Fruit fly (Drosophila melanogaster) whole organism, embryonic: ENCODE data around the gene CG17221.

Experiments
- Aef1 ChIP-seq: fragments of 200-800 bp; sonication (Bioruptor generic); IDR thresholded peaks from 3 replicates; pipeline ENCODE4 v1.3.6; 2022; ENCODE audit warnings: missing biosample characterization, missing genetic modification characterization
- Awh ChIP-seq: fragments of 200-800 bp; sonication (Bioruptor generic); IDR thresholded peaks from 2 replicates; pipeline ENCODE4, ENCODE4 v1.3.6; 2022; ENCODE audit warnings: missing biosample characterization, missing genetic modification characterization
- Blimp-1 ChIP-seq: fragments of 200-800 bp; sonication (Bioruptor generic); optimal IDR thresholded peaks from 3 replicates; lab custom pipeline; 2018; ENCODE audit warnings: missing biosample characterization, missing genetic modification characterization, mild to moderate bottlenecking, moderate library complexity, missing genetic modification reagents
- BtbVII ChIP-seq: fragments of 200-800 bp; sonication (Bioruptor generic); optimal IDR thresholded peaks from 3 replicates; lab custom pipeline; 2017; ENCODE audit warnings: missing biosample characterization, mild to moderate bottlenecking, missing genetic modification characterization
- CG10209 ChIP-seq: fragments of 200-800 bp; sonication (Bioruptor generic); optimal IDR thresholded peaks from 3 replicates; lab custom pipeline; 2017; ENCODE audit warnings: missing biosample characterization, mild to moderate bottlenecking, missing genetic modification characterization, missing genetic modification reagents
- CG11398 ChIP-seq: fragments of 200-800 bp; sonication (Bioruptor generic); optimal IDR thresholded peaks from 2 replicates; lab custom pipeline; 2016; ENCODE audit warnings: missing biosample characterization, missing genetic modification characterization
- CG11695 ChIP-seq: fragments of 200-800 bp; sonication (Bioruptor generic); IDR thresholded peaks from 3 replicates; pipeline ENCODE4 v1.3.6; 2022; ENCODE audit warnings: missing biosample characterization, missing genetic modification characterization
- CG12219 ChIP-seq: fragments of 200-800 bp; sonication (Bioruptor generic); optimal IDR thresholded peaks from 3 replicates; lab custom pipeline; 2018; ENCODE audit warnings: missing biosample characterization, mild to moderate bottlenecking, missing genetic modification characterization
- CG12391 ChIP-seq: fragments of 200-800 bp; sonication (Bioruptor generic); optimal IDR thresholded peaks from 3 replicates; lab custom pipeline; 2018; ENCODE audit warnings: missing biosample characterization, mild to moderate bottlenecking, missing genetic modification characterization, moderate library complexity
- CG15514 ChIP-seq: fragments of 200-800 bp; sonication (Bioruptor generic); optimal IDR thresholded peaks from 3 replicates; lab custom pipeline; 2017; ENCODE audit warnings: missing biosample characterization, missing genetic modification characterization, mild to moderate bottlenecking, moderate library complexity, missing genetic modification reagents
- CG17568 ChIP-seq: fragments of 200-800 bp; sonication (Bioruptor generic); optimal IDR thresholded peaks from 2 replicates; lab custom pipeline; 2018; ENCODE audit warnings: missing biosample characterization, mild to moderate bottlenecking, missing genetic modification characterization, moderate library complexity
- CG18262 ChIP-seq: fragments of 200-800 bp; optimal IDR thresholded peaks from 3 replicates; lab custom pipeline; 2019; ENCODE audit warnings: missing biosample characterization, mild to moderate bottlenecking, missing genetic modification characterization, moderate library complexity
- CG18476 ChIP-seq: fragments of 200-800 bp; sonication (Bioruptor generic); optimal IDR thresholded peaks from 2 replicates; lab custom pipeline; 2016; ENCODE audit warnings: missing biosample characterization, mild to moderate bottlenecking, missing genetic modification characterization
- CG2875 ChIP-seq: fragments of 200-800 bp; sonication (Bioruptor generic); optimal IDR thresholded peaks from 2 replicates; lab custom pipeline; 2017; ENCODE audit warnings: missing biosample characterization, mild to moderate bottlenecking, missing genetic modification characterization, missing genetic modification reagents
- CG30431 ChIP-seq: fragments of 200-800 bp; sonication (Bioruptor generic); optimal IDR thresholded peaks from 2 replicates; lab custom pipeline; 2017; ENCODE audit warnings: missing biosample characterization, missing genetic modification characterization
- CG31441 ChIP-seq: fragments of 200-800 bp; sonication (Bioruptor generic); IDR thresholded peaks from 2 replicates; pipeline ENCODE4 v1.3.6; 2022; ENCODE audit warnings: missing biosample characterization, missing genetic modification characterization
- CG32767 ChIP-seq: fragments of 200-800 bp; sonication (Bioruptor generic); IDR thresholded peaks from 2 replicates; pipeline ENCODE4 v1.3.6; 2022; ENCODE audit warnings: missing biosample characterization, missing genetic modification characterization
- CG6254 ChIP-seq: fragments of 200-800 bp; sonication (Bioruptor generic); optimal IDR thresholded peaks from 3 replicates; lab custom pipeline; 2017; ENCODE audit warnings: mild to moderate bottlenecking, missing biosample characterization, missing genetic modification reagents, missing genetic modification characterization
- CG8089 ChIP-seq: fragments of 200-800 bp; sonication (Bioruptor generic); optimal IDR thresholded peaks from 3 replicates; lab custom pipeline; 2016; ENCODE audit warnings: missing biosample characterization, missing genetic modification characterization
- CG8388 ChIP-seq: fragments of 200-800 bp; sonication (Bioruptor generic); optimal IDR thresholded peaks from 2 replicates; lab custom pipeline; 2019; ENCODE audit warnings: missing biosample characterization, mild to moderate bottlenecking, missing genetic modification characterization, moderate library complexity
- CoRest ChIP-seq: fragments of 200-800 bp; sonication (Bioruptor generic); optimal IDR thresholded peaks from 3 replicates; lab custom pipeline; 2018; ENCODE audit warnings: missing biosample characterization, mild to moderate bottlenecking, missing genetic modification characterization, moderate library complexity
- D ChIP-seq, 2 experiments: fragments of 200-800 bp in 1 of 2; fragments of >200 bp in 1 of 2; sonication (Bioruptor generic) in 1 of 2; optimal IDR thresholded peaks; 2 replicates in 1 of 2; 3 replicates in 1 of 2; lab custom pipeline; 2017; ENCODE audit warnings: mild to moderate bottlenecking in 1 of 2, missing biosample characterization in 1 of 2, missing genetic modification characterization in 1 of 2, missing genetic modification reagents in 1 of 2
- D19A ChIP-seq: fragments of 200-800 bp; optimal IDR thresholded peaks from 3 replicates; lab custom pipeline; 2019; ENCODE audit warnings: missing biosample characterization, mild to moderate bottlenecking, missing genetic modification characterization, moderate library complexity
- Dbx ChIP-seq: fragments of 200-800 bp; sonication (Bioruptor generic); IDR thresholded peaks from 3 replicates; pipeline ENCODE4 v1.3.6; 2022; ENCODE audit warnings: missing biosample characterization, missing genetic modification characterization
- Dek ChIP-seq: fragments of 200-800 bp; sonication (Bioruptor generic); optimal IDR thresholded peaks from 3 replicates; lab custom pipeline; 2019; ENCODE audit warnings: missing biosample characterization, mild to moderate bottlenecking, missing genetic modification characterization, moderate library complexity
- Eip74EF ChIP-seq, 2 experiments: fragments of 200-800 bp in 1 of 2; fragments of >200 bp in 1 of 2; sonication (Bioruptor generic) in 1 of 2; optimal IDR thresholded peaks; 2 replicates each; lab custom pipeline; 2017 to 2019; ENCODE audit warnings: missing biosample characterization in 2 of 2, missing genetic modification characterization in 2 of 2, mild to moderate bottlenecking in 1 of 2, moderate library complexity in 1 of 2
- H2.0 ChIP-seq: fragments of 200-800 bp; sonication (Bioruptor generic); IDR thresholded peaks from 2 replicates; pipeline ENCODE4 v1.3.6; 2022; ENCODE audit warnings: missing biosample characterization, missing genetic modification characterization
- HLH3B ChIP-seq: fragments of 200-800 bp; sonication (Bioruptor generic); IDR thresholded peaks from 2 replicates; pipeline ENCODE4 v1.3.6; 2022; ENCODE audit warnings: missing biosample characterization, missing genetic modification characterization
- MBD-R2 ChIP-seq: fragments of 200-800 bp; sonication (Bioruptor generic); IDR thresholded peaks from 2 replicates; pipeline ENCODE4 v1.3.6; 2022; ENCODE audit warnings: missing biosample characterization, missing genetic modification characterization
- Sox102F ChIP-seq: fragments of 200-800 bp; sonication (Bioruptor generic); optimal IDR thresholded peaks from 2 replicates; lab custom pipeline; 2018; ENCODE audit warnings: missing biosample characterization, mild to moderate bottlenecking, missing genetic modification characterization, moderate library complexity
- cas ChIP-seq: fragments of 200-800 bp; sonication (Bioruptor generic); IDR thresholded peaks from 2 replicates; pipeline ENCODE4 v1.3.6; 2022; ENCODE audit warnings: missing biosample characterization, missing genetic modification characterization
- da ChIP-seq: fragments of 200-800 bp; sonication (Bioruptor generic); optimal IDR thresholded peaks from 2 replicates; lab custom pipeline; 2016; ENCODE audit warnings: missing biosample characterization, missing genetic modification characterization
- dmrt11E ChIP-seq: fragments of 200-800 bp; sonication (Bioruptor generic); optimal IDR thresholded peaks from 3 replicates; lab custom pipeline; 2018; ENCODE audit warnings: missing biosample characterization, mild to moderate bottlenecking, missing genetic modification characterization, moderate library complexity
- emc ChIP-seq: fragments of 200-800 bp; sonication (Bioruptor generic); optimal IDR thresholded peaks from 2 replicates; lab custom pipeline; 2016; ENCODE audit warnings: missing biosample characterization, missing genetic modification characterization
- gsb-n ChIP-seq: fragments of 200-800 bp; sonication (Bioruptor generic); optimal IDR thresholded peaks from 3 replicates; lab custom pipeline; 2018; ENCODE audit warnings: missing biosample characterization, mild to moderate bottlenecking, missing genetic modification characterization
- jing ChIP-seq: fragments of 200-800 bp; sonication (Bioruptor generic); optimal IDR thresholded peaks from 2 replicates; lab custom pipeline; 2018; ENCODE audit warnings: missing biosample characterization, mild to moderate bottlenecking, missing genetic modification characterization
- lmd ChIP-seq: fragments of 200-800 bp; sonication (Bioruptor generic); IDR thresholded peaks from 2 replicates; pipeline ENCODE4 v1.3.6; 2022; ENCODE audit warnings: missing biosample characterization, missing genetic modification characterization
- nau ChIP-seq: fragments of 200-800 bp; sonication (Bioruptor generic); optimal IDR thresholded peaks from 3 replicates; lab custom pipeline; 2017; ENCODE audit warnings: missing biosample characterization, mild to moderate bottlenecking, missing genetic modification characterization, missing genetic modification reagents
- nerfin-1 ChIP-seq: fragments of 200-800 bp; sonication (Bioruptor generic); optimal IDR thresholded peaks from 3 replicates; lab custom pipeline; 2019; ENCODE audit warnings: missing biosample characterization, mild to moderate bottlenecking, missing genetic modification characterization, moderate library complexity
- pita ChIP-seq: fragments of 200-800 bp; sonication (Bioruptor generic); optimal IDR thresholded peaks from 2 replicates; lab custom pipeline; 2017; ENCODE audit warnings: missing biosample characterization, mild to moderate bottlenecking, missing genetic modification characterization
- pum ChIP-seq: fragments of 200-800 bp; sonication (Bioruptor generic); optimal IDR thresholded peaks from 2 replicates; lab custom pipeline; 2016; ENCODE audit warnings: missing biosample characterization, missing genetic modification characterization
- run ChIP-seq: fragments of 200-800 bp; sonication (Bioruptor generic); optimal IDR thresholded peaks from 3 replicates; lab custom pipeline; 2018; ENCODE audit warnings: missing biosample characterization, mild to moderate bottlenecking, missing genetic modification characterization
- sisA ChIP-seq: fragments of 200-800 bp; sonication (Bioruptor generic); IDR thresholded peaks from 2 replicates; pipeline ENCODE4 v1.3.6; 2022; ENCODE audit warnings: missing biosample characterization, missing genetic modification characterization
- slp2 ChIP-seq: fragments of 200-800 bp; sonication (Bioruptor generic); optimal IDR thresholded peaks from 2 replicates; lab custom pipeline; 2016; ENCODE audit warnings: missing biosample characterization, missing genetic modification characterization
- sqz ChIP-seq: fragments of 200-800 bp; sonication (Bioruptor generic); optimal IDR thresholded peaks from 3 replicates; lab custom pipeline; 2018; ENCODE audit warnings: missing biosample characterization, mild to moderate bottlenecking, missing genetic modification characterization
- trem ChIP-seq: fragments of 200-800 bp; optimal IDR thresholded peaks from 3 replicates; lab custom pipeline; 2019; ENCODE audit warnings: missing biosample characterization, mild to moderate bottlenecking, missing genetic modification characterization, moderate library complexity
- unc-4 ChIP-seq: fragments of 200-800 bp; sonication (Bioruptor generic); IDR thresholded peaks from 2 replicates; pipeline ENCODE4 v1.3.6; 2022; ENCODE audit warnings: missing biosample characterization, missing genetic modification characterization; ENCODE audit not compliant: partially characterized antibody
- unpg ChIP-seq: fragments of 200-800 bp; sonication (Bioruptor generic); optimal IDR thresholded peaks from 3 replicates; lab custom pipeline; 2018; ENCODE audit warnings: missing biosample characterization, mild to moderate bottlenecking, missing genetic modification characterization, moderate library complexity
- wek ChIP-seq: fragments of 200-800 bp; sonication (Bioruptor generic); optimal IDR thresholded peaks from 3 replicates; lab custom pipeline; 2018; ENCODE audit warnings: missing biosample characterization, mild to moderate bottlenecking, missing genetic modification characterization, moderate library complexity

CG17221 gene

dm6 chr2L:3003399-3003798 is 36.4 kb upstream of the CG17221 start (continued):
- TF ChIP-seq MBD-R2: no peak
- TF ChIP-seq CG15514 (GFP tag; lab: Kevin White, UChicago): no peak
- 0 out of 2 replicates have a peak, but pooled peaks have one; percentile 25 for TF ChIP-seq H2.0
- peak; percentile 4 for TF ChIP-seq CG18476
- no peak for TF ChIP-seq Awh
- TF ChIP-seq CG10209: peak; percentile 40
- TF ChIP-seq CoRest: peak; percentile 54
- peak; percentile 69 for TF ChIP-seq unpg (GFP tag; lab: Kevin White, UChicago)
- TF ChIP-seq BtbVII: peak; percentile 24
- TF ChIP-seq pita (GFP tag; lab: Kevin White, UChicago): no peak
- TF ChIP-seq CG8089 (GFP tag; lab: Kevin White, UChicago): no peak
- no peak for TF ChIP-seq CG30431
- peak; percentile 70 for TF ChIP-seq CG2875 (GFP tag; lab: Kevin White, UChicago)
- TF ChIP-seq unc-4: no peak
- TF ChIP-seq run (tag; lab: Kevin White, UChicago): peak; percentile 56
- TF ChIP-seq CG6254 (GFP tag; lab: Kevin White, UChicago): peak; percentile 43
- TF ChIP-seq nau: peak; percentile 54
- peak; percentile 71 for TF ChIP-seq CG8388
- peak in 1 of 2 experiments; percentile 74 for TF ChIP-seq Eip74EF (GFP tag; optimal IDR thresholded peaks at IDR 0.05; lab: Kevin White, UChicago)
- peak; percentile 53 for TF ChIP-seq CG12391 (tag; lab: Kevin White, UChicago)
- TF ChIP-seq trem (tag; lab: Kevin White, UChicago): peak; percentile 15
- TF ChIP-seq CG11695 (GFP tag; lab: Robert Waterston, UW): 0 out of 3 replicates have a peak, but pooled peaks have one; percentile 26
- no peak for TF ChIP-seq emc
- TF ChIP-seq D (optimal IDR thresholded peaks at IDR 0.05; lab: Kevin White, UChicago): no peak
- peak; percentile 57 for TF ChIP-seq D (GFP tag; optimal IDR thresholded peaks at IDR 0.05; lab: Kevin White, UChicago)
- TF ChIP-seq sqz (GFP tag; lab: Kevin White, UChicago): peak; percentile 61
- TF ChIP-seq Dek (tag; lab: Kevin White, UChicago): peak; percentile 28
- peak; percentile 52 for TF ChIP-seq nerfin-1 (tag; lab: Kevin White, UChicago)
- TF ChIP-seq CG12219 (GFP tag; lab: Kevin White, UChicago): peak; percentile 62
- TF ChIP-seq cas (GFP tag; lab: Robert Waterston, UW): no peak
- peak; percentile 29; the same call in 1 of the 2 replicates for TF ChIP-seq sisA (GFP tag; lab: Robert Waterston, UW)
- TF ChIP-seq CG18262 (tag; lab: Kevin White, UChicago): peak; percentile 63
- peak; percentile 87 for TF ChIP-seq D19A (tag; lab: Kevin White, UChicago)
- TF ChIP-seq slp2 (GFP tag; lab: Kevin White, UChicago): no peak
- TF ChIP-seq CG31441 (GFP tag; lab: Robert Waterston, UW): peak; percentile 67
- TF ChIP-seq Dbx (GFP tag; lab: Robert Waterston, UW): no peak
- peak; percentile 40 for TF ChIP-seq CG17568 (GFP tag; lab: Kevin White, UChicago)
- TF ChIP-seq HLH3B (GFP tag; lab: Robert Waterston, UW): peak; percentile 61
- TF ChIP-seq CG11398: no peak
- TF ChIP-seq da (GFP tag; lab: Kevin White, UChicago): no peak
- peak; percentile 25 for TF ChIP-seq wek (GFP tag; lab: Kevin White, UChicago)
- peak; percentile 86 for TF ChIP-seq Sox102F
- peak; percentile 31 for TF ChIP-seq jing (GFP tag; lab: Kevin White, UChicago)
- TF ChIP-seq dmrt11E (tag; lab: Kevin White, UChicago): no peak
- TF ChIP-seq lmd (GFP tag; lab: Robert Waterston, UW): peak; percentile 54
- TF ChIP-seq Aef1 (GFP tag; lab: Robert Waterston, UW): 0 out of 3 replicates have a peak, but pooled peaks have one; percentile 29
- TF ChIP-seq CG32767 (GFP tag; lab: Robert Waterston, UW): 0 out of 2 replicates have a peak, but pooled peaks have one; percentile 13
- TF ChIP-seq pum: peak; percentile 20
- TF ChIP-seq gsb-n (tag; lab: Kevin White, UChicago): peak; percentile 62
- TF ChIP-seq Blimp-1: peak; percentile 77
